Worm (Caenorhabditis elegans) whole organism, young adult: ENCODE results near the gene math-15.
A peak's percentile ranks its signal among the peaks of the same experiment; 100 is the strongest.
"Not testable (repeated sequence)": the region's sequence is repeated elsewhere in the genome, so short reads cannot be mapped to it uniquely, and the experiment has no call there.

Source experiments
- B0019.2 ChIP-seq: fragments of 200-800 bp; sonication (Bioruptor generic); conservative IDR thresholded peaks from 2 replicates; pipeline ENCODE4 v1.3.6; 2022; ENCODE audit warnings: missing genetic modification reagents, missing genetic modification characterization, missing compliant biosample characterization
- C06A6.2 ChIP-seq: fragments of 200-800 bp; sonication (Bioruptor generic); conservative IDR thresholded peaks from 2 replicates; pipeline ENCODE4 v1.3.6; 2022; ENCODE audit warnings: missing genetic modification characterization, missing compliant biosample characterization
- F22D6.2 ChIP-seq: sonication (generic microtip); optimal IDR thresholded peaks from 2 replicates; lab custom pipeline; 2016; ENCODE audit warnings: mild to moderate bottlenecking, missing genetic modification characterization, missing compliant biosample characterization
- F33H1.4 ChIP-seq: fragments of 200-800 bp; sonication (Bioruptor generic); IDR thresholded peaks from 2 replicates; pipeline ENCODE4 v1.3.6; 2022; ENCODE audit warnings: missing genetic modification reagents, missing genetic modification characterization, missing compliant biosample characterization
- F57A8.1 ChIP-seq: fragments of 200-800 bp; sonication (Bioruptor generic); optimal IDR thresholded peaks from 2 replicates; lab custom pipeline; 2018; ENCODE audit warnings: mild to moderate bottlenecking, missing genetic modification characterization, moderate library complexity, missing compliant biosample characterization
- K11D2.4 ChIP-seq: fragments of 200-800 bp; sonication (Bioruptor generic); IDR thresholded peaks from 2 replicates; pipeline ENCODE4 v1.3.6; 2022; ENCODE audit warnings: missing genetic modification reagents, missing genetic modification characterization, missing compliant biosample characterization
- T07F8.4 ChIP-seq: sonication (generic microtip); optimal IDR thresholded peaks from 2 replicates; lab custom pipeline; 2016; ENCODE audit warnings: mild to moderate bottlenecking, missing genetic modification characterization, moderate library complexity, missing compliant biosample characterization
- Y53F4B.3 ChIP-seq: fragments of 200-800 bp; sonication (Bioruptor generic); IDR thresholded peaks from 2 replicates; pipeline ENCODE4 v1.3.6; 2022; ENCODE audit warnings: missing genetic modification reagents, missing genetic modification characterization, missing compliant biosample characterization
- Y53G8AR.9 ChIP-seq: fragments of 200-800 bp; sonication (Bioruptor generic); conservative IDR thresholded peaks from 2 replicates; pipeline ENCODE4 v1.3.6; 2022; ENCODE audit warnings: missing genetic modification reagents, missing genetic modification characterization, missing compliant biosample characterization
- Y56A3A.18 ChIP-seq: fragments of 200-800 bp; sonication (Bioruptor generic); IDR thresholded peaks from 2 replicates; pipeline ENCODE4 v1.3.6; 2022; ENCODE audit warnings: missing genetic modification reagents, missing genetic modification characterization, missing compliant biosample characterization
- Y67H2A.10 ChIP-seq: fragments of 200-800 bp; sonication (Bioruptor generic); conservative IDR thresholded peaks from 2 replicates; pipeline ENCODE4 v1.3.6; 2022; ENCODE audit warnings: missing genetic modification reagents, missing genetic modification characterization, missing compliant biosample characterization
- ama-1 ChIP-seq, 3 experiments: fragments of 150-350 bp in 1 of 3; sonication (generic microtip) in 2 of 3; optimal IDR thresholded peaks; 2 replicates each; lab custom pipeline; 2014 to 2018; ENCODE audit warnings: missing biosample characterization in 2 of 3, missing genetic modification characterization in 2 of 3, missing genetic modification reagents in 2 of 3
- athp-1 ChIP-seq: sonication (generic microtip); optimal IDR thresholded peaks from 2 replicates; lab custom pipeline; 2017; ENCODE audit warnings: mild to moderate bottlenecking, missing genetic modification characterization, missing compliant biosample characterization
- attf-3 ChIP-seq: fragments of 200-800 bp; sonication (Bioruptor generic); conservative IDR thresholded peaks from 2 replicates; pipeline ENCODE4 v1.3.6; 2022; ENCODE audit warnings: missing genetic modification reagents, missing genetic modification characterization, missing compliant biosample characterization
- attf-6 ChIP-seq: fragments of 200-800 bp; sonication (Bioruptor generic); IDR thresholded peaks from 2 replicates; pipeline ENCODE4 v1.3.6; 2022; ENCODE audit warnings: missing genetic modification reagents, missing genetic modification characterization, missing compliant biosample characterization
- ceh-100 ChIP-seq: fragments of 200-800 bp; sonication (Bioruptor generic); IDR thresholded peaks from 2 replicates; pipeline ENCODE4 v1.3.6; 2022; ENCODE audit warnings: missing genetic modification reagents, missing genetic modification characterization, missing compliant biosample characterization
- ets-4 ChIP-seq: fragments of 200-800 bp; sonication (Bioruptor generic); optimal IDR thresholded peaks from 2 replicates; lab custom pipeline; 2018; ENCODE audit warnings: mild to moderate bottlenecking, missing genetic modification characterization, missing compliant biosample characterization
- hrde-1 ChIP-seq: sonication (generic microtip); optimal IDR thresholded peaks from 2 replicates; lab custom pipeline; 2016; ENCODE audit warnings: missing genetic modification characterization, mild to moderate bottlenecking, missing compliant biosample characterization, moderate library complexity, missing genotype, missing genetic modification reagents, borderline replicate concordance
- let-526 ChIP-seq: fragments of 200-800 bp; sonication (Bioruptor generic); IDR thresholded peaks from 2 replicates; pipeline ENCODE4 v1.3.6; 2022; ENCODE audit warnings: missing genetic modification reagents, missing genetic modification characterization, missing compliant biosample characterization
- lin-26 ChIP-seq: fragments of 200-800 bp; sonication (Bioruptor generic); IDR thresholded peaks from 2 replicates; pipeline ENCODE4 v1.3.6; 2022; ENCODE audit warnings: missing genetic modification reagents, missing genetic modification characterization, missing compliant biosample characterization
- lin-40 ChIP-seq: sonication (generic microtip); optimal IDR thresholded peaks from 2 replicates; lab custom pipeline; 2016; ENCODE audit warnings: missing genetic modification characterization, mild to moderate bottlenecking, missing compliant biosample characterization, missing genotype, missing genetic modification reagents
- madf-10 ChIP-seq: sonication (generic microtip); optimal IDR thresholded peaks from 2 replicates; lab custom pipeline; 2016; ENCODE audit warnings: mild to moderate bottlenecking, missing genetic modification characterization, missing compliant biosample characterization
- nhr-80 ChIP-seq: sonication (generic microtip); optimal IDR thresholded peaks from 2 replicates; lab custom pipeline; 2016; ENCODE audit warnings: missing genetic modification characterization, missing compliant biosample characterization
- rcor-1 ChIP-seq: fragments of 200-800 bp; sonication (Bioruptor generic); IDR thresholded peaks from 2 replicates; pipeline ENCODE4 v1.3.6; 2022; ENCODE audit warnings: missing genetic modification reagents, missing genetic modification characterization, missing compliant biosample characterization
- rpc-1 ChIP-seq, 2 experiments: fragments of 150-350 bp in 1 of 2; sonication (generic microtip) in 1 of 2; optimal IDR thresholded peaks; 2 replicates each; lab custom pipeline; 2014 to 2018; ENCODE audit warnings: missing biosample characterization in 1 of 2, missing genetic modification characterization in 1 of 2, missing genetic modification reagents in 1 of 2, missing genotype in 1 of 2
- sdz-38 ChIP-seq: sonication (generic microtip); optimal IDR thresholded peaks from 2 replicates; lab custom pipeline; 2016; ENCODE audit warnings: missing genotype, missing genetic modification characterization, missing compliant biosample characterization
- snpc-1.1 ChIP-seq: sonication (generic microtip); optimal IDR thresholded peaks from 2 replicates; lab custom pipeline; 2017; ENCODE audit warnings: missing genetic modification characterization, mild to moderate bottlenecking, missing compliant biosample characterization, antibody characterized with exemption, moderate library complexity, missing genotype, missing genetic modification reagents; ENCODE audit not compliant: insufficient read depth
- snpc-3.4 ChIP-seq: sonication (generic microtip); optimal IDR thresholded peaks from 2 replicates; lab custom pipeline; 2017; ENCODE audit warnings: missing genetic modification characterization, mild to moderate bottlenecking, missing compliant biosample characterization, antibody characterized with exemption, moderate library complexity, missing genotype, missing genetic modification reagents
- somi-1 ChIP-seq: fragments of 200-800 bp; sonication (Bioruptor generic); optimal IDR thresholded peaks from 2 replicates; lab custom pipeline; 2018; ENCODE audit warnings: mild to moderate bottlenecking, missing genetic modification characterization, missing compliant biosample characterization
- unc-62 ChIP-seq: fragments of 150-350 bp; optimal IDR thresholded peaks from 2 replicates; lab custom pipeline; 2014; ENCODE audit warnings: missing biosample characterization, missing genetic modification reagents, missing genetic modification characterization
- ztf-26 ChIP-seq: sonication (generic microtip); optimal IDR thresholded peaks from 2 replicates; lab custom pipeline; 2017; ENCODE audit warnings: missing genetic modification characterization, missing compliant biosample characterization
- ztf-28 ChIP-seq: fragments of 200-800 bp; sonication (Bioruptor generic); IDR thresholded peaks from 2 replicates; pipeline ENCODE4 v1.3.6; 2022; ENCODE audit warnings: missing genetic modification reagents, missing genetic modification characterization, missing compliant biosample characterization

The math-15 gene

ce11 chrII:1862334-1862733 lies 3.8 kb upstream of the math-15 start, which contains the start of gene fbxb-98:
TSS of gene fbxb-98 (plus strand) at chrII:1862634.
- TF ChIP-seq ets-4; ama-1 (optimal IDR thresholded peaks at IDR 0.05; lab: Kevin White, UChicago); ama-1 (GFP tag; optimal IDR thresholded peaks at IDR 0.05; lab: Kevin White, UChicago); T07F8.4 (tag; lab: Kevin White, UChicago): not testable (repeated sequence)

DNA sequence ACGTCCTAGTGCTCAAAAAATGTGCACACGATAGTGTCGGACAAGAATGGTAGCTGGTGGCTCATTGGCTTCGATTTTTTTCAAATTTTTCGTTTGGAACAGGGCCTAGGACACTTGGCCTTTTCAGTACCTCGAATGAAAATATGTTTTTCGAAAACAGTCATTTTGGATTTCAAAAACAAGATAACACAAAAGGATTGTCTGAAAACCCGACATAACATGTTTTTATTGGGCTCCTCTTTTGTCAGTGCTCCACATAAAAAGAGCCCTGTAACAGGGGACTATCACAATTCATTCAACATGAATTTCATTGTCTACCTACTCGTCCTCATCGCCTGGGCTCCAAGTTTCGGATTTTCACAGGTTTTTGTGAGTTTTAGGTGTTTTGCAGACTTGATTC lies 1.9 kb upstream of the math-15 start, which contains the start of gene C16C4.17:
TSS of gene C16C4.17 (plus strand) at position 301 of the 400 bp plus-strand sequence.
- TF ChIP-seq Y56A3A.18 (GFP tag; lab: Robert Waterston, UW): no peak

- no peak for TF ChIP-seq F33H1.4
- no peak for TF ChIP-seq C06A6.2 (GFP tag; lab: Robert Waterston, UW)
- no peak for TF ChIP-seq ztf-28 (GFP tag; lab: Robert Waterston, UW)
- no peak for TF ChIP-seq Y53F4B.3
- TF ChIP-seq nhr-80 (tag; lab: Kevin White, UChicago): peak; percentile 49
- no peak for TF ChIP-seq ceh-100 (GFP tag; lab: Robert Waterston, UW)
- TF ChIP-seq F57A8.1 (GFP tag; lab: Kevin White, UChicago): no peak
- TF ChIP-seq snpc-3.4 (tag; lab: Kevin White, UChicago): no peak
Observed at ce11 chrII:1869120-1869519, 2.9 kb downstream of the math-15 start, which contains the start of gene math-14. TSS of gene math-14 (plus strand) at chrII:1869420.

ce11 chrII:1870875-1871592 lies 4.9 kb downstream of the math-15 start, which contains the start of gene math-10:
TSS of gene math-10 (plus strand) at chrII:1871542.
- peak; percentile 72 for TF ChIP-seq nhr-80 (tag; lab: Kevin White, UChicago)
- TF ChIP-seq lin-26: no peak
- TF ChIP-seq, all 124 proteins: peak for 1

ce11 chrII:1875658-1876057 lies 9.5 kb downstream of the math-15 start, which contains the start of gene math-13:
TSS of gene math-13 (plus strand) at chrII:1875958.
- TF ChIP-seq sdz-38 (tag; lab: Kevin White, UChicago) (no peak), B0019.2 (GFP tag; lab: Robert Waterston, UW) (no peak), athp-1 (no peak), attf-3 (GFP tag; lab: Robert Waterston, UW) (no peak), rcor-1 (GFP tag; lab: Robert Waterston, UW) (no peak), rpc-1 (optimal IDR thresholded peaks at IDR 0.05; lab: Kevin White, UChicago) (no peak), rpc-1 (tag; optimal IDR thresholded peaks at IDR 0.05; lab: Kevin White, UChicago) (no peak), F22D6.2 (no peak), hrde-1 (tag; lab: Kevin White, UChicago) (no peak), Y67H2A.10 (no peak), ztf-26 (no peak), madf-10 (no peak), lin-40 (no peak), Y53G8AR.9 (GFP tag; lab: Robert Waterston, UW) (no peak), snpc-1.1 (no peak), somi-1 (GFP tag; lab: Kevin White, UChicago) (no peak), attf-6 (no peak), K11D2.4 (no peak), let-526 (GFP tag; lab: Robert Waterston, UW) (no peak), Y56A3A.18 (GFP tag; lab: Robert Waterston, UW) (no peak), unc-62 (no peak)
- TF ChIP-seq, all 124 proteins: peak for 0
